Fruit fly (Drosophila melanogaster) whole organism, embryonic: ENCODE data around the gene Dok.

Experiments used
- Adf1 ChIP-seq: fragments of 200-800 bp; sonication (Bioruptor generic); IDR thresholded peaks from 2 replicates; pipeline ENCODE4 v1.3.6; 2022; ENCODE audit warnings: missing biosample characterization, missing genetic modification characterization
- Aef1 ChIP-seq: fragments of 200-800 bp; sonication (Bioruptor generic); IDR thresholded peaks from 3 replicates; pipeline ENCODE4 v1.3.6; 2022; ENCODE audit warnings: missing biosample characterization, missing genetic modification characterization
- Blimp-1 ChIP-seq: fragments of 200-800 bp; sonication (Bioruptor generic); optimal IDR thresholded peaks from 3 replicates; lab custom pipeline; 2018; ENCODE audit warnings: missing biosample characterization, missing genetic modification characterization, mild to moderate bottlenecking, moderate library complexity, missing genetic modification reagents
- CG10267 ChIP-seq: fragments of 200-800 bp; sonication (Bioruptor generic); optimal IDR thresholded peaks from 2 replicates; lab custom pipeline; 2018; ENCODE audit warnings: missing biosample characterization, mild to moderate bottlenecking, missing genetic modification characterization, moderate library complexity
- CG14710 ChIP-seq: fragments of 200-800 bp; sonication (Bioruptor generic); optimal IDR thresholded peaks from 3 replicates; lab custom pipeline; 2019; ENCODE audit warnings: missing biosample characterization, mild to moderate bottlenecking, missing genetic modification characterization, moderate library complexity
- CG1603 ChIP-seq: fragments of 200-800 bp; sonication (Bioruptor generic); optimal IDR thresholded peaks from 2 replicates; lab custom pipeline; 2019; ENCODE audit warnings: missing biosample characterization, mild to moderate bottlenecking, missing genetic modification characterization, moderate library complexity
- CG17829 ChIP-seq: fragments of 200-800 bp; optimal IDR thresholded peaks from 2 replicates; lab custom pipeline; 2019; ENCODE audit warnings: missing biosample characterization, mild to moderate bottlenecking, missing genetic modification characterization, moderate library complexity
- CG1792 ChIP-seq: fragments of 200-800 bp; sonication (Bioruptor generic); optimal IDR thresholded peaks from 2 replicates; lab custom pipeline; 2016; ENCODE audit warnings: missing biosample characterization, missing genetic modification characterization
- CG3065 ChIP-seq: fragments of 200-800 bp; sonication (Bioruptor generic); optimal IDR thresholded peaks from 2 replicates; lab custom pipeline; 2016; ENCODE audit warnings: missing biosample characterization, missing genetic modification characterization
- CG32767 ChIP-seq: fragments of 200-800 bp; sonication (Bioruptor generic); IDR thresholded peaks from 2 replicates; pipeline ENCODE4 v1.3.6; 2022; ENCODE audit warnings: missing biosample characterization, missing genetic modification characterization
- CG6254 ChIP-seq: fragments of 200-800 bp; sonication (Bioruptor generic); optimal IDR thresholded peaks from 3 replicates; lab custom pipeline; 2017; ENCODE audit warnings: mild to moderate bottlenecking, missing biosample characterization, missing genetic modification reagents, missing genetic modification characterization
- CG6683 ChIP-seq: fragments of 200-800 bp; sonication (Bioruptor generic); optimal IDR thresholded peaks from 2 replicates; lab custom pipeline; 2017; ENCODE audit warnings: missing biosample characterization, mild to moderate bottlenecking, missing genetic modification characterization, missing genetic modification reagents
- CG6689 ChIP-seq: fragments of 200-800 bp; sonication (Bioruptor generic); IDR thresholded peaks from 2 replicates; pipeline ENCODE4 v1.3.6; 2022; ENCODE audit warnings: missing biosample characterization, missing genetic modification characterization
- CG7372 ChIP-seq: fragments of 200-800 bp; sonication (Bioruptor generic); IDR thresholded peaks from 2 replicates; pipeline ENCODE4 v1.3.6; 2022; ENCODE audit warnings: missing biosample characterization, missing genetic modification characterization
- CG7928 ChIP-seq: fragments of 200-800 bp; sonication (Bioruptor generic); optimal IDR thresholded peaks from 2 replicates; lab custom pipeline; 2017; ENCODE audit warnings: missing biosample characterization, mild to moderate bottlenecking, missing genetic modification characterization
- CG8388 ChIP-seq: fragments of 200-800 bp; sonication (Bioruptor generic); optimal IDR thresholded peaks from 2 replicates; lab custom pipeline; 2019; ENCODE audit warnings: missing biosample characterization, mild to moderate bottlenecking, missing genetic modification characterization, moderate library complexity
- CTCF ChIP-seq: fragments of 200-800 bp; sonication (Bioruptor generic); optimal IDR thresholded peaks from 2 replicates; lab custom pipeline; 2017; ENCODE audit warnings: missing biosample characterization, mild to moderate bottlenecking, missing genetic modification characterization, moderate library complexity
- E2f1 ChIP-seq: fragments of 200-800 bp; sonication (Bioruptor generic); IDR thresholded peaks from 2 replicates; pipeline ENCODE4 v1.3.6; 2022; ENCODE audit warnings: missing biosample characterization, missing genetic modification characterization
- Elba2 ChIP-seq: fragments of 200-800 bp; sonication (Bioruptor generic); optimal IDR thresholded peaks from 3 replicates; lab custom pipeline; 2016; ENCODE audit warnings: missing biosample characterization, missing genetic modification characterization
- GATAe ChIP-seq: fragments of 200-800 bp; sonication (Bioruptor generic); conservative IDR thresholded peaks from 2 replicates; pipeline ENCODE4 v1.3.6; 2022; ENCODE audit warnings: missing biosample characterization, missing genetic modification characterization
- Gsc ChIP-seq: fragments of 200-800 bp; sonication (Bioruptor generic); IDR thresholded peaks from 2 replicates; pipeline ENCODE4 v1.3.6; 2022; ENCODE audit warnings: missing biosample characterization, missing genetic modification characterization
- HLH3B ChIP-seq: fragments of 200-800 bp; sonication (Bioruptor generic); IDR thresholded peaks from 2 replicates; pipeline ENCODE4 v1.3.6; 2022; ENCODE audit warnings: missing biosample characterization, missing genetic modification characterization
- Hmr ChIP-seq: fragments of 200-800 bp; sonication (Bioruptor generic); optimal IDR thresholded peaks from 3 replicates; lab custom pipeline; 2017; ENCODE audit warnings: mild to moderate bottlenecking, missing biosample characterization, missing genetic modification reagents, missing genetic modification characterization
- Jarid2 ChIP-seq: fragments of 200-800 bp; sonication (Bioruptor generic); optimal IDR thresholded peaks from 3 replicates; lab custom pipeline; 2017; ENCODE audit warnings: mild to moderate bottlenecking, missing biosample characterization, missing genetic modification reagents, missing genetic modification characterization
- Lhr ChIP-seq: fragments of 200-800 bp; sonication (Bioruptor generic); optimal IDR thresholded peaks from 3 replicates; lab custom pipeline; 2017; ENCODE audit warnings: mild to moderate bottlenecking, missing biosample characterization, missing genetic modification reagents, missing genetic modification characterization
- Med ChIP-seq: fragments of 200-800 bp; sonication (Bioruptor generic); peaks from one replicate; lab custom pipeline; 2016; ENCODE audit warnings: missing biosample characterization, missing genetic modification characterization, mild to moderate bottlenecking, inconsistent platforms, moderate library complexity
- Ravus ChIP-seq: fragments of 200-800 bp; sonication (Bioruptor generic); IDR thresholded peaks from 2 replicates; pipeline ENCODE4 v1.3.6; 2022; ENCODE audit warnings: missing biosample characterization, missing genetic modification characterization
- Rfx ChIP-seq: fragments of 200-800 bp; sonication (Bioruptor generic); IDR thresholded peaks from 2 replicates; pipeline ENCODE4 v1.3.6; 2022; ENCODE audit warnings: missing biosample characterization, missing genetic modification characterization
- Rx ChIP-seq: fragments of 200-800 bp; sonication (Bioruptor generic); IDR thresholded peaks from 2 replicates; pipeline ENCODE4 v1.3.6; 2022; ENCODE audit warnings: missing biosample characterization, missing genetic modification characterization
- YL-1 ChIP-seq: fragments of 200-800 bp; sonication (Bioruptor generic); optimal IDR thresholded peaks from 3 replicates; lab custom pipeline; 2017; ENCODE audit warnings: missing biosample characterization, mild to moderate bottlenecking, missing genetic modification characterization
- ac ChIP-seq: fragments of 200-800 bp; sonication (Bioruptor generic); optimal IDR thresholded peaks from 3 replicates; lab custom pipeline; 2017; ENCODE audit warnings: missing biosample characterization, mild to moderate bottlenecking, missing genetic modification characterization
- bowl ChIP-seq: fragments of 200-800 bp; sonication (Bioruptor generic); IDR thresholded peaks from 2 replicates; pipeline ENCODE4 v1.3.6; 2022; ENCODE audit warnings: missing biosample characterization, missing genetic modification characterization
- crol ChIP-seq: fragments of 200-800 bp; sonication (Bioruptor generic); IDR thresholded peaks from 2 replicates; pipeline ENCODE4 v1.3.6; 2022; ENCODE audit warnings: missing biosample characterization, missing genetic modification characterization
- cwo ChIP-seq: fragments of 200-800 bp; sonication (Bioruptor generic); optimal IDR thresholded peaks from 3 replicates; lab custom pipeline; 2017; ENCODE audit warnings: missing biosample characterization, missing genetic modification characterization, mild to moderate bottlenecking, moderate library complexity, missing genetic modification reagents
- danr ChIP-seq: fragments of 200-800 bp; sonication (Bioruptor generic); IDR thresholded peaks from 2 replicates; pipeline ENCODE4 v1.3.6; 2022; ENCODE audit warnings: missing biosample characterization, missing genetic modification characterization
- dm ChIP-seq: fragments of 200-800 bp; sonication (Bioruptor generic); optimal IDR thresholded peaks from 3 replicates; lab custom pipeline; 2016; ENCODE audit warnings: missing biosample characterization, missing genetic modification characterization
- esg ChIP-seq: fragments of 200-800 bp; sonication (Bioruptor generic); conservative IDR thresholded peaks from 2 replicates; pipeline ENCODE4 v1.3.6; 2022; ENCODE audit warnings: missing biosample characterization, missing genetic modification characterization
- hth ChIP-seq: fragments of >200 bp; optimal IDR thresholded peaks from 2 replicates; lab custom pipeline; 2017; ENCODE audit warnings: inconsistent platforms
- kah ChIP-seq: fragments of 200-800 bp; sonication (Bioruptor generic); optimal IDR thresholded peaks from 2 replicates; lab custom pipeline; 2018; ENCODE audit warnings: missing biosample characterization, mild to moderate bottlenecking, missing genetic modification characterization
- pfk ChIP-seq: fragments of 200-800 bp; sonication (Bioruptor generic); optimal IDR thresholded peaks from 2 replicates; lab custom pipeline; 2018; ENCODE audit warnings: missing biosample characterization, mild to moderate bottlenecking, missing genetic modification characterization, moderate library complexity
- pita ChIP-seq: fragments of 200-800 bp; sonication (Bioruptor generic); optimal IDR thresholded peaks from 2 replicates; lab custom pipeline; 2017; ENCODE audit warnings: missing biosample characterization, mild to moderate bottlenecking, missing genetic modification characterization
- prd ChIP-seq, 3 experiments: fragments of >200 bp in 2 of 3; fragments of 200-800 bp in 1 of 3; sonication (Bioruptor generic) in 1 of 3; optimal IDR thresholded peaks in 2 of 3; IDR thresholded peaks in 1 of 3; 2 replicates in 2 of 3; 3 replicates in 1 of 3; pipeline versions ENCODE4 v1.3.6 to Lab custom; 2017 to 2022; ENCODE audit warnings: missing biosample characterization in 1 of 3, missing genetic modification characterization in 1 of 3
- psq ChIP-seq: fragments of 200-800 bp; sonication (Bioruptor generic); optimal IDR thresholded peaks from 2 replicates; lab custom pipeline; 2017; ENCODE audit warnings: missing biosample characterization, missing genetic modification characterization
- repo ChIP-seq: fragments of 200-800 bp; sonication (Bioruptor generic); optimal IDR thresholded peaks from 2 replicates; lab custom pipeline; 2016; ENCODE audit warnings: missing biosample characterization, missing genetic modification characterization
- sc ChIP-seq, 3 experiments: fragments of >200 bp in 2 of 3; fragments of 200-800 bp in 1 of 3; sonication (Bioruptor generic) in 1 of 3; optimal IDR thresholded peaks; 2 replicates in 2 of 3; 3 replicates in 1 of 3; lab custom pipeline; 2017; ENCODE audit warnings: mild to moderate bottlenecking in 1 of 3, missing biosample characterization in 1 of 3, missing genetic modification characterization in 1 of 3, missing genetic modification reagents in 1 of 3
- slbo ChIP-seq: fragments of 200-800 bp; sonication (Bioruptor generic); IDR thresholded peaks from 2 replicates; pipeline ENCODE4 v1.3.6; 2022; ENCODE audit warnings: missing biosample characterization, missing genetic modification characterization
- stwl ChIP-seq: fragments of 200-800 bp; sonication (Bioruptor generic); optimal IDR thresholded peaks from 3 replicates; lab custom pipeline; 2018; ENCODE audit warnings: missing biosample characterization, mild to moderate bottlenecking, missing genetic modification characterization, moderate library complexity
- sug ChIP-seq: fragments of 200-800 bp; optimal IDR thresholded peaks from 2 replicates; lab custom pipeline; 2019; ENCODE audit warnings: missing biosample characterization, mild to moderate bottlenecking, missing genetic modification characterization, moderate library complexity
- tup ChIP-seq: fragments of 200-800 bp; sonication (Bioruptor generic); optimal IDR thresholded peaks from 2 replicates; lab custom pipeline; 2016; ENCODE audit warnings: missing biosample characterization, mild to moderate bottlenecking, missing genetic modification characterization, moderate library complexity
- unc-4 ChIP-seq: fragments of 200-800 bp; sonication (Bioruptor generic); IDR thresholded peaks from 2 replicates; pipeline ENCODE4 v1.3.6; 2022; ENCODE audit warnings: missing biosample characterization, missing genetic modification characterization; ENCODE audit not compliant: partially characterized antibody
- usp ChIP-seq: fragments of >200 bp; optimal IDR thresholded peaks from 2 replicates; lab custom pipeline; 2017; ENCODE audit warnings: missing biosample characterization, missing genetic modification characterization

The Dok gene

DNA sequence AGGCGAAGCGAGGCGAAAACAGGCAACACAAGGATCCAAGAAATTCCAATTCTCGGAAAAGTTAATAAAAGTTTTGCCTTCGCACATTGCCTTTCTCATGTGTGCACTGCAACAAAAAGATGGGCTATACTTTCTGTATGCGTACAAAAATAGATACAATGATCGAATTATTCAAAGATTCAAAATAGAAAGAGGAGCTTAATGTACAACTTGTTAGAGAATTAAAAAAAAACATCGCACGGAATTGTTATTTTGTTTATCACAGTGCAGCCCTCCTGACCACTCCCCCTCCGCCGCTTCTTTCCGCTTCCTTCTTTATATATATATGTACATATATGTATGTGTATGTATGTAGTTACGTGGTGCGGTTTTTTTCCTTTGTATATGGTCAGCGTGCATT is 21.7 kb upstream of the Dok start (continued):
- TF ChIP-seq CG1792 (GFP tag; lab: Kevin White, UChicago) = no peak
- TF ChIP-seq slbo = no peak; the same call in 1 of the 2 replicates
- no peak for TF ChIP-seq Jarid2 (GFP tag; lab: Kevin White, UChicago)
- 0 out of 3 replicates have a peak, but pooled peaks have one; percentile 15 for TF ChIP-seq Aef1 (GFP tag; lab: Robert Waterston, UW)
- TF ChIP-seq CG7928 (GFP tag; lab: Kevin White, UChicago) = no peak
- no peak for TF ChIP-seq YL-1
- TF ChIP-seq crol (GFP tag; lab: Robert Waterston, UW) = no peak
- TF ChIP-seq CG10267 (tag; lab: Kevin White, UChicago) = peak; percentile 14
- peak; percentile 51 for TF ChIP-seq CG8388 (GFP tag; lab: Kevin White, UChicago)
- TF ChIP-seq E2f1 (GFP tag; lab: Robert Waterston, UW) = no peak; the same call in 1 of the 2 replicates
- TF ChIP-seq sc (optimal IDR thresholded peaks at IDR 0.05; lab: Kevin White, UChicago) = no peak
- TF ChIP-seq sc (GFP tag; optimal IDR thresholded peaks at IDR 0.05; lab: Kevin White, UChicago) = no peak
- no peak for TF ChIP-seq Lhr (GFP tag; lab: Kevin White, UChicago)
- TF ChIP-seq ac = no peak
- TF ChIP-seq CG1603 (tag; lab: Kevin White, UChicago) = peak; percentile 35
- peak; percentile 33 for TF ChIP-seq CG14710 (tag; lab: Kevin White, UChicago)
- no peak for TF ChIP-seq Gsc
- no peak for TF ChIP-seq kah (GFP tag; lab: Kevin White, UChicago)
- no peak for TF ChIP-seq unc-4 (GFP tag; lab: Robert Waterston, UW)
- no peak for TF ChIP-seq cwo (GFP tag; lab: Kevin White, UChicago)
- TF ChIP-seq stwl (tag; lab: Kevin White, UChicago) = no peak
- TF ChIP-seq CTCF (GFP tag; lab: Kevin White, UChicago) = no peak
- peak; percentile 54; the same call in 1 of the 2 replicates for TF ChIP-seq CG6689 (GFP tag; lab: Robert Waterston, UW)
- no peak for TF ChIP-seq Elba2 (GFP tag; lab: Kevin White, UChicago)
- TF ChIP-seq pfk (GFP tag; lab: Kevin White, UChicago) = no peak
- TF ChIP-seq Med = peak; percentile 53
- TF ChIP-seq prd (optimal IDR thresholded peaks at IDR 0.05; lab: Kevin White, UChicago) = no peak
- peak; percentile 65; the same call in 2 of the 3 replicates for TF ChIP-seq prd (GFP tag; IDR thresholded peaks at IDR 0.05; lab: Robert Waterston, UW)
- TF ChIP-seq Rx (GFP tag; lab: Robert Waterston, UW) = peak; percentile 38; the same call in 1 of the 2 replicates
- TF ChIP-seq CG6254 (GFP tag; lab: Kevin White, UChicago) = no peak
- TF ChIP-seq Ravus = no peak
- no peak for TF ChIP-seq tup (GFP tag; lab: Kevin White, UChicago)
- TF ChIP-seq dm (GFP tag; lab: Kevin White, UChicago) = no peak
- no peak for TF ChIP-seq CG7372
- TF ChIP-seq esg = peak; percentile 14; the same call in 1 of the 2 replicates
- TF ChIP-seq hth (lab: Kevin White, UChicago) = no peak

DNA sequence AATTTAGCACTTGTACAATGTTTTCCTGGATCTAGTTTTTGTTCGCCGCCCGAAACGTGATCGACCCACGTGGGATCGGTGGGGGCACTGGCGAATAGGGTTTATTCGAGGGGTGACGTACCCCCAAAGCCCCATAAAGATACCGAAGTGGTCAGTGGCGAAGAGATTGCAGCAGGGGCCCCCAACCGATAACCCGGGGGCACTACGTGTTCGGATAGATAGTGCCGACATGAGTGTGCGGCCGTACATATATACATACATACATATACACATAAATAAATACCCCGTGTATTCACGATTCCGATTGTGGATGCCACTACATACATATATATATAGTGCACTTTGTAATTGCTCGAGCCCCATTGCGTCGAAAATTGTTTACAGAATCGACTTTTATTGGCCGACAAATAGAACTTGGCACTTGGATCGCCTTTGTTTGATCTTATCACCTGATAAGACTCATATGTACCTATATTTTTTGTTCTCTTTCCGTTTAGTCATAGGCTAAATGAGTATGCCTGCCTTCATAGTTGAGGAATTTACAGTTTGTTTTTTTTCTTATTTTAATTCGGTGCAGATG is 20.1 kb upstream of the Dok start:
- 0 out of 2 replicates have a peak, but pooled peaks have one; percentile 12 for TF ChIP-seq CG32767 (GFP tag; lab: Robert Waterston, UW)
- no peak for TF ChIP-seq CG6683 (GFP tag; lab: Kevin White, UChicago)
- TF ChIP-seq HLH3B (GFP tag; lab: Robert Waterston, UW) = no peak
- TF ChIP-seq psq (GFP tag; lab: Kevin White, UChicago) = no peak
- TF ChIP-seq pita = no peak
- TF ChIP-seq CG3065 = no peak
- TF ChIP-seq danr (GFP tag; lab: Robert Waterston, UW) = no peak
- TF ChIP-seq usp = no peak
- TF ChIP-seq Hmr (GFP tag; lab: Kevin White, UChicago) = no peak
- TF ChIP-seq Adf1 = no peak
- TF ChIP-seq Rfx = no peak
- TF ChIP-seq sug (tag; lab: Kevin White, UChicago) = peak; percentile 89
- TF ChIP-seq CG7372 = no peak
- TF ChIP-seq Blimp-1 = no peak
- no peak for TF ChIP-seq bowl (GFP tag; lab: Robert Waterston, UW)
- peak; percentile 51; the same call in 1 of the 2 replicates for TF ChIP-seq GATAe (GFP tag; lab: Robert Waterston, UW)
- no peak for TF ChIP-seq CG17829 (tag; lab: Kevin White, UChicago)
- no peak for TF ChIP-seq repo
